Worm (Caenorhabditis elegans): ENCODE results near the gene F44A6.4.

DNA sequence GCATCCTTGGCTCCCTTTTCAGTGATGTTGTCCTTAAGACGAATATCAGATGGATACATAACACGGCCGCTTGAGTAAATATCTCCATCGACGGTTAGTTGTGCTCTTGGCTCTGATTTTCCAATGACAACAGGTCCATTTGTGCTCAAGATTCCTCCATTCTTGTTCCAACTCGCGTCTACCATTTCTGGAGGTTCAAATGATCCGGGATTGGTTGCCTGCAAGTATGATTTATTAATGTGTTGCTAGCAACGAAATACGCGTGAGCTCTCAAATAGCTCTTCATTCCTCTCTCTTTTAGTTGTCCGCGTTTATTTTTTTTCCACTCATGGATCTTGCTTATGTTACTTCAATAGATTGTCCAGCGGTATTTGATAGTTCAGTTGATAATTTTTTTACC, 31.6 kb downstream of the F44A6.4 start, which contains the start of gene arrd-28:
- no peak for TF ChIP-seq pes-1 (GFP tag; IDR thresholded peaks at IDR 0.05)
- no peak for TF ChIP-seq hmg-4 (GFP tag; optimal IDR thresholded peaks at IDR 0.05)
- no peak for TF ChIP-seq F13C5.2 (tag; optimal IDR thresholded peaks at IDR 0.05)
- TF ChIP-seq hnd-1 (tag; optimal IDR thresholded peaks at IDR 0.05): no peak
- TF ChIP-seq ama-1 (optimal IDR thresholded peaks at IDR 0.05): no peak
- no peak for TF ChIP-seq flt-1 (GFP tag; IDR thresholded peaks at IDR 0.05)
- no peak for TF ChIP-seq ceh-36 (tag; optimal IDR thresholded peaks at IDR 0.05)
- no peak for TF ChIP-seq tbx-37 (GFP tag; conservative IDR thresholded peaks at IDR 0.05)
- no peak for TF ChIP-seq aly-1 (tag; optimal IDR thresholded peaks at IDR 0.05)
- TF ChIP-seq B0310.2 (tag; optimal IDR thresholded peaks at IDR 0.05): no peak
- TF ChIP-seq ceh-13 (GFP tag; optimal IDR thresholded peaks at IDR 0.05): no peak
- no peak for TF ChIP-seq sea-1 (GFP tag; conservative IDR thresholded peaks at IDR 0.05)
- no peak for TF ChIP-seq scrt-1 (GFP tag; IDR thresholded peaks at IDR 0.05)
- TF ChIP-seq hmbx-1 (tag; optimal IDR thresholded peaks at IDR 0.05): no peak

Measured in whole organism, early embryonic.